Worm (Caenorhabditis elegans): ENCODE results near the gene ech-1.1.

DNA sequence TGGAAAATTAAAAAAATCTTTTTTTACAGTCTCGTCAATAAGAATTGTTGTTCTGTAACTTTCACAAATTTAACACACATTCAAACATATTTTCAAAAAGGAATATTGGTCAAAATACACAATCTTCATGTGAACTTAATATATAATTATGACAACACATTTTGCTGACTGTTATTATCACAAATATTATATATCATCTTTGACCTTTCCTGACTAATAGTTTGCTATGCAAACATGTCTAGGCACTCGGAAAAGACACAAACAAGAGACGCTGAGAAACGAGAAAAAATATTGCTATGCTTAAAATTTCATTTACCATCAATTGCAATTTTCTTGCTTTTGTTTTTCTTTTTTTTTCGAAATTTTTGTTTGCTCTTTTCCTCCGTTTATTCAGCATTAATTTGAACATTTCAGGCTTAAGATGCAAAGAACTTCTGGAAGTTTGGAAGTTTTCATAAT is 40.6 kb upstream of the ech-1.1 start, which contains the start of gene fbxa-135:
- TF ChIP-seq F37D6.2 (tag; optimal IDR thresholded peaks at IDR 0.05) (no peak), snpc-4 (tag; optimal IDR thresholded peaks at IDR 0.05) (no peak), pha-4 (GFP tag; IDR thresholded peaks at IDR 0.05) (no peak), pha-4 (tag; optimal IDR thresholded peaks at IDR 0.05) (no peak), egl-27 (tag; optimal IDR thresholded peaks at IDR 0.05) (no peak), daf-16 (GFP tag; optimal IDR thresholded peaks at IDR 0.05) (no peak), daf-16 (tag; optimal IDR thresholded peaks at IDR 0.05) (peak; percentile 93), skn-1 (tag; optimal IDR thresholded peaks at IDR 0.05) (no peak), lin-39 (tag; optimal IDR thresholded peaks at IDR 0.05) (no peak), nhr-25 (tag; optimal IDR thresholded peaks at IDR 0.05; ENCODE audit: borderline replicate concordance, insufficient read depth) (no peak), ztf-7 (tag; optimal IDR thresholded peaks at IDR 0.05) (no peak), arid-1 (GFP tag; conservative IDR thresholded peaks at IDR 0.05) (no peak), lin-15B (tag; optimal IDR thresholded peaks at IDR 0.05) (no peak), egl-43 (GFP tag; IDR thresholded peaks at IDR 0.05) (no peak), fkh-10 (GFP tag; optimal IDR thresholded peaks at IDR 0.05) (no peak)

Measured in whole organism, L4 larva.